Fruit fly (Drosophila melanogaster) whole organism, prepupa: Measurements from ENCODE around the gene Trc8.

ENCODE experiments used
- Blimp-1 ChIP-seq: fragments of 200-800 bp; sonication (Bioruptor generic); optimal IDR thresholded peaks from 3 replicates; lab custom pipeline; 2017; ENCODE audit warnings: missing biosample characterization, missing genetic modification characterization, mild to moderate bottlenecking, moderate library complexity, missing genetic modification reagents
- CG10669 ChIP-seq: fragments of 200-800 bp; sonication (Bioruptor generic); optimal IDR thresholded peaks from 3 replicates; lab custom pipeline; 2018; ENCODE audit warnings: missing biosample characterization, mild to moderate bottlenecking, missing genetic modification characterization, moderate library complexity
- CG3919 ChIP-seq: fragments of 200-800 bp; sonication (Bioruptor generic); optimal IDR thresholded peaks from 3 replicates; lab custom pipeline; 2016; ENCODE audit warnings: missing biosample characterization, missing genetic modification characterization
- CG6163 ChIP-seq: fragments of 200-800 bp; sonication (Bioruptor generic); IDR thresholded peaks from 3 replicates; pipeline ENCODE4 v1.3.6; 2022; ENCODE audit warnings: missing biosample characterization, missing genetic modification characterization
- CG6276 ChIP-seq: fragments of 200-800 bp; sonication (Bioruptor generic); optimal IDR thresholded peaks from 2 replicates; lab custom pipeline; 2017; ENCODE audit warnings: missing biosample characterization, mild to moderate bottlenecking, missing genetic modification characterization
- CG8119 ChIP-seq: fragments of 200-800 bp; sonication (Bioruptor generic); IDR thresholded peaks from 3 replicates; pipeline ENCODE4 v1.3.6; 2022; ENCODE audit warnings: missing biosample characterization, missing genetic modification characterization
- Ets21C ChIP-seq: fragments of 200-800 bp; sonication (Bioruptor generic); optimal IDR thresholded peaks from 3 replicates; lab custom pipeline; 2016; ENCODE audit warnings: missing biosample characterization, missing genetic modification characterization
- Lpt ChIP-seq: fragments of 200-800 bp; sonication (Bioruptor generic); optimal IDR thresholded peaks from 3 replicates; lab custom pipeline; 2016; ENCODE audit warnings: missing biosample characterization, missing genetic modification characterization
- Met ChIP-seq: fragments of 200-800 bp; sonication (Bioruptor generic); optimal IDR thresholded peaks from 3 replicates; lab custom pipeline; 2016; ENCODE audit warnings: missing biosample characterization, missing genetic modification characterization
- Sox102F ChIP-seq: fragments of 200-800 bp; sonication (Bioruptor generic); optimal IDR thresholded peaks from 2 replicates; lab custom pipeline; 2016; ENCODE audit warnings: missing biosample characterization, mild to moderate bottlenecking, missing genetic modification characterization
- cyc ChIP-seq: fragments of 200-800 bp; sonication (Bioruptor generic); optimal IDR thresholded peaks from 3 replicates; lab custom pipeline; 2016; ENCODE audit warnings: missing biosample characterization, missing genetic modification characterization
- fd59A ChIP-seq: fragments of 200-800 bp; sonication (Bioruptor generic); optimal IDR thresholded peaks from 2 replicates; lab custom pipeline; 2017; ENCODE audit warnings: missing biosample characterization, mild to moderate bottlenecking, missing genetic modification characterization, missing genetic modification reagents
- net ChIP-seq: fragments of 200-800 bp; sonication (Bioruptor generic); optimal IDR thresholded peaks from 3 replicates; lab custom pipeline; 2016; ENCODE audit warnings: missing biosample characterization, missing genetic modification characterization
- vri ChIP-seq: fragments of 200-800 bp; sonication (Bioruptor generic); optimal IDR thresholded peaks from 3 replicates; lab custom pipeline; 2016; ENCODE audit warnings: missing biosample characterization, mild to moderate bottlenecking, missing genetic modification characterization

DNA sequence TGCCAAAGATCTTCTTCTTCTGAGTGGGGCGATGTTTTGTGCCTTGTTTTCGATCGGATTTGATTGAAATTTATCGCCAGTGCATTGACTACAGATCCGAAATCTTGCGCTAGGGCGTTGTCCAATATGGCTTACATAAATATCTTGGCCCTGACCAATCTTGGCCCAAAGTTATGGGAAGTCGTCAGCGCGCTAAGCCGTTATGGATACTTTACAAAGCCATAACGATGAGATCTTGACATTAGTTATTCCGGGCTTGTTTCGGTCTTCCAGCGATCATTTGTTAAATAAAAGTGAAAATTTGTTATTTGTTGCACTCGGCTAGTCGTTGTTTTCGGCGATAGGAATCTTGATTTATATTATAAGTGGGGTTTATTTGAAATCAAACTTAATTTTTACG, 14.9 kb upstream of the Trc8 start:
- TF ChIP-seq cyc (GFP tag; lab: Kevin White, UChicago) (no peak), CG6163 (no peak), net (GFP tag; lab: Kevin White, UChicago) (no peak), Lpt (GFP tag; lab: Kevin White, UChicago) (no peak), CG8119 (GFP tag; lab: Robert Waterston, UW) (no peak), fd59A (GFP tag; lab: Kevin White, UChicago) (no peak), Met (GFP tag; lab: Kevin White, UChicago) (no peak), Ets21C (GFP tag; lab: Kevin White, UChicago) (no peak), CG3919 (GFP tag; lab: Kevin White, UChicago) (no peak), vri (GFP tag; lab: Kevin White, UChicago) (no peak), Sox102F (GFP tag; lab: Kevin White, UChicago) (no peak), Blimp-1 (GFP tag; lab: Kevin White, UChicago) (no peak), CG10669 (GFP tag; lab: Kevin White, UChicago) (no peak), CG6276 (GFP tag; lab: Kevin White, UChicago) (no peak)
